Worm (Caenorhabditis elegans) whole organism, early embryonic: ENCODE results near the gene ugt-15.

Source experiments
- F13C5.2 ChIP-seq: sonication (generic microtip); optimal IDR thresholded peaks from 2 replicates; lab custom pipeline; 2017; ENCODE audit warnings: mild to moderate bottlenecking, missing genetic modification characterization, inconsistent platforms, missing compliant biosample characterization
- aly-1 ChIP-seq: sonication (generic microtip); optimal IDR thresholded peaks from 2 replicates; lab custom pipeline; 2016; ENCODE audit warnings: missing genetic modification characterization, missing compliant biosample characterization
- ama-1 ChIP-seq: fragments of 150-350 bp; optimal IDR thresholded peaks from 2 replicates; lab custom pipeline; 2014
- ceh-13 ChIP-seq: fragments of 200-800 bp; sonication (Bioruptor generic); optimal IDR thresholded peaks from 2 replicates; lab custom pipeline; 2018; ENCODE audit warnings: mild to moderate bottlenecking, missing genetic modification characterization, missing compliant biosample characterization
- ets-7 ChIP-seq: sonication (generic microtip); optimal IDR thresholded peaks from 2 replicates; lab custom pipeline; 2016; ENCODE audit warnings: missing genotype, missing genetic modification characterization, missing compliant biosample characterization
- flt-1 ChIP-seq: fragments of 200-800 bp; sonication (Bioruptor generic); IDR thresholded peaks from 2 replicates; pipeline ENCODE4 v1.3.6; 2022; ENCODE audit warnings: missing genetic modification characterization, missing compliant biosample characterization
- hmg-4 ChIP-seq: fragments of 200-800 bp; sonication (Bioruptor generic); optimal IDR thresholded peaks from 2 replicates; lab custom pipeline; 2018; ENCODE audit warnings: mild to moderate bottlenecking, missing genetic modification characterization, missing compliant biosample characterization
- pes-1 ChIP-seq: fragments of 200-800 bp; sonication (Bioruptor generic); IDR thresholded peaks from 2 replicates; pipeline ENCODE4 v1.3.6; 2022; ENCODE audit warnings: missing genetic modification reagents, missing genetic modification characterization, missing compliant biosample characterization
- sea-1 ChIP-seq: fragments of 200-800 bp; sonication (Bioruptor generic); conservative IDR thresholded peaks from 2 replicates; pipeline ENCODE4 v1.3.6; 2022; ENCODE audit warnings: missing genetic modification characterization, missing compliant biosample characterization
- tra-4 ChIP-seq: sonication (generic microtip); optimal IDR thresholded peaks from 2 replicates; lab custom pipeline; 2017; ENCODE audit warnings: missing genetic modification characterization, missing compliant biosample characterization

- TF ChIP-seq ceh-13 (GFP tag; lab: Kevin White, UChicago) (no peak), ama-1 (lab: Kevin White, UChicago) (no peak), F13C5.2 (tag; lab: Kevin White, UChicago) (no peak), sea-1 (GFP tag; lab: Robert Waterston, UW) (no peak), flt-1 (GFP tag; lab: Robert Waterston, UW) (no peak), hmg-4 (GFP tag; lab: Kevin White, UChicago) (no peak), pes-1 (GFP tag; lab: Robert Waterston, UW) (no peak), ets-7 (tag; lab: Kevin White, UChicago) (no peak), tra-4 (no peak), aly-1 (no peak)
Observed at ce11 chrV:12784861-12785260, 42.5 kb upstream of the ugt-15 start, which contains the start of gene sre-20.
